Worm (Caenorhabditis elegans) whole organism, L3 larva: ENCODE data around the gene viro-2.

Experiments used
- R02D3.7 ChIP-seq: fragments of 150-350 bp; optimal IDR thresholded peaks from 2 replicates; lab custom pipeline; 2014; ENCODE audit warnings: missing biosample characterization, missing genetic modification characterization
- ZK546.5 ChIP-seq: sonication (generic microtip); optimal IDR thresholded peaks from 2 replicates; lab custom pipeline; 2017; ENCODE audit warnings: missing biosample characterization, missing genetic modification characterization
- aly-2 ChIP-seq: fragments of 150-350 bp; optimal IDR thresholded peaks from 2 replicates; lab custom pipeline; 2014; ENCODE audit warnings: missing biosample characterization, missing genetic modification characterization
- ama-1 ChIP-seq: fragments of 150-350 bp; optimal IDR thresholded peaks from 2 replicates; lab custom pipeline; 2018
- ceh-16 ChIP-seq: sonication (generic microtip); optimal IDR thresholded peaks from 2 replicates; lab custom pipeline; 2017; ENCODE audit warnings: missing biosample characterization, missing genetic modification characterization
- ceh-28 ChIP-seq: fragments of 150-350 bp; optimal IDR thresholded peaks from 2 replicates; lab custom pipeline; 2014; ENCODE audit warnings: missing biosample characterization, missing genetic modification reagents, missing genetic modification characterization
- ceh-82 ChIP-seq: fragments of 150-350 bp; optimal IDR thresholded peaks from 2 replicates; lab custom pipeline; 2014; ENCODE audit warnings: missing biosample characterization, missing genetic modification characterization
- ceh-9 ChIP-seq: sonication (generic microtip); optimal IDR thresholded peaks from 2 replicates; lab custom pipeline; 2018; ENCODE audit warnings: missing biosample characterization, missing genetic modification characterization
- daf-12 ChIP-seq: fragments of 150-350 bp; optimal IDR thresholded peaks from 2 replicates; lab custom pipeline; 2014; ENCODE audit warnings: missing biosample characterization, missing genetic modification reagents, missing genetic modification characterization
- egl-27 ChIP-seq: sonication (generic microtip); optimal IDR thresholded peaks from 4 replicates; lab custom pipeline; 2017; ENCODE audit warnings: missing biosample characterization, missing genetic modification reagents, missing genetic modification characterization
- egl-5 ChIP-seq: fragments of 150-350 bp; optimal IDR thresholded peaks from 2 replicates; lab custom pipeline; 2017; ENCODE audit warnings: missing biosample characterization, missing genetic modification reagents, missing genetic modification characterization, inconsistent platforms
- elt-1 ChIP-seq: fragments of 150-350 bp; optimal IDR thresholded peaks from 2 replicates; lab custom pipeline; 2014; ENCODE audit warnings: missing biosample characterization, missing genetic modification characterization
- elt-2 ChIP-seq: sonication (generic microtip); optimal IDR thresholded peaks from 2 replicates; lab custom pipeline; 2016; ENCODE audit warnings: missing genetic modification reagents, mild to moderate bottlenecking, missing genetic modification characterization, missing compliant biosample characterization
- elt-3 ChIP-seq, 3 experiments: fragments of 150-350 bp in 1 of 3; sonication (generic microtip) in 2 of 3; optimal IDR thresholded peaks; 2 replicates in 2 of 3; 4 replicates in 1 of 3; lab custom pipeline; 2014 to 2017; ENCODE audit warnings: missing biosample characterization in 3 of 3, missing genetic modification characterization in 3 of 3
- eor-1 ChIP-seq, 2 experiments: fragments of 150-350 bp; optimal IDR thresholded peaks; 2 replicates each; lab custom pipeline; 2014 to 2018; ENCODE audit warnings: missing biosample characterization in 2 of 2, missing genetic modification characterization in 2 of 2
- fkh-10 ChIP-seq: sonication (generic microtip); optimal IDR thresholded peaks from 2 replicates; lab custom pipeline; 2017; ENCODE audit warnings: missing biosample characterization, missing genetic modification reagents, missing genetic modification characterization
- fkh-2 ChIP-seq: fragments of 150-350 bp; optimal IDR thresholded peaks from 2 replicates; lab custom pipeline; 2014; ENCODE audit warnings: missing biosample characterization, missing genetic modification reagents, missing genetic modification characterization
- fos-1 ChIP-seq: fragments of 150-350 bp; optimal IDR thresholded peaks from 2 replicates; lab custom pipeline; 2014; ENCODE audit warnings: missing biosample characterization, missing genetic modification characterization
- hmg-11 ChIP-seq: sonication (generic microtip); optimal IDR thresholded peaks from 2 replicates; lab custom pipeline; 2016; ENCODE audit warnings: missing genetic modification characterization, missing compliant biosample characterization
- jun-1 ChIP-seq: fragments of 150-350 bp; optimal IDR thresholded peaks from 2 replicates; lab custom pipeline; 2014; ENCODE audit warnings: missing biosample characterization, missing genetic modification reagents, missing genetic modification characterization
- lin-15B ChIP-seq: fragments of 150-350 bp; optimal IDR thresholded peaks from 2 replicates; lab custom pipeline; 2014; ENCODE audit warnings: missing biosample characterization, missing genetic modification characterization
- lin-39 ChIP-seq: fragments of 150-350 bp; optimal IDR thresholded peaks from 2 replicates; lab custom pipeline; 2018; ENCODE audit warnings: missing biosample characterization, missing genetic modification reagents, missing genetic modification characterization
- lsy-12 ChIP-seq: sonication (generic microtip); optimal IDR thresholded peaks from 2 replicates; lab custom pipeline; 2016; ENCODE audit warnings: mild to moderate bottlenecking, missing genetic modification characterization, missing compliant biosample characterization
- mdl-1 ChIP-seq: fragments of 150-350 bp; optimal IDR thresholded peaks from 2 replicates; lab custom pipeline; 2014; ENCODE audit warnings: missing biosample characterization, missing genetic modification characterization
- mml-1 ChIP-seq: fragments of 150-350 bp; sonication (generic microtip); optimal IDR thresholded peaks from 3 replicates; lab custom pipeline; 2014; ENCODE audit warnings: missing biosample characterization, missing genetic modification characterization
- nfya-1 ChIP-seq: sonication (generic microtip); optimal IDR thresholded peaks from 2 replicates; lab custom pipeline; 2017; ENCODE audit warnings: missing genetic modification characterization, mild to moderate bottlenecking, missing compliant biosample characterization, antibody characterized with exemption, moderate library complexity; ENCODE audit not compliant: insufficient read depth
- nhr-11 ChIP-seq: fragments of 150-350 bp; optimal IDR thresholded peaks from 2 replicates; lab custom pipeline; 2014; ENCODE audit warnings: missing biosample characterization, missing genetic modification characterization
- nhr-12 ChIP-seq: fragments of 150-350 bp; optimal IDR thresholded peaks from 2 replicates; lab custom pipeline; 2014; ENCODE audit warnings: missing biosample characterization, missing genetic modification characterization
- nhr-23 ChIP-seq: fragments of 150-350 bp; optimal IDR thresholded peaks from 2 replicates; lab custom pipeline; 2014; ENCODE audit warnings: missing biosample characterization, missing genetic modification reagents, missing genetic modification characterization
- nhr-237 ChIP-seq: fragments of 150-350 bp; optimal IDR thresholded peaks from 2 replicates; lab custom pipeline; 2014; ENCODE audit warnings: missing biosample characterization, missing genetic modification characterization
- nhr-25 ChIP-seq: sonication (generic microtip); optimal IDR thresholded peaks from 2 replicates; lab custom pipeline; 2017; ENCODE audit warnings: missing biosample characterization, missing genetic modification characterization
- nhr-28 ChIP-seq: fragments of 150-350 bp; optimal IDR thresholded peaks from 2 replicates; lab custom pipeline; 2014; ENCODE audit warnings: missing biosample characterization, missing genetic modification characterization
- nhr-43 ChIP-seq: sonication (generic microtip); optimal IDR thresholded peaks from 2 replicates; lab custom pipeline; 2016; ENCODE audit warnings: mild to moderate bottlenecking, missing genetic modification characterization, missing compliant biosample characterization; ENCODE audit not compliant: poor library complexity, severe bottlenecking
- nhr-67 ChIP-seq: fragments of 150-350 bp; optimal IDR thresholded peaks from 2 replicates; lab custom pipeline; 2014; ENCODE audit warnings: missing biosample characterization, missing genetic modification characterization
- nhr-76 ChIP-seq: fragments of 150-350 bp; sonication (generic microtip); optimal IDR thresholded peaks from 5 replicates; lab custom pipeline; 2014; ENCODE audit warnings: missing biosample characterization, missing genetic modification characterization
- nhr-77 ChIP-seq: fragments of 150-350 bp; optimal IDR thresholded peaks from 2 replicates; lab custom pipeline; 2014; ENCODE audit warnings: missing biosample characterization, missing genetic modification characterization
- pha-4 ChIP-seq: fragments of 150-350 bp; optimal IDR thresholded peaks from 2 replicates; lab custom pipeline; 2014; ENCODE audit warnings: missing biosample characterization, missing genetic modification reagents, missing genetic modification characterization
- pqm-1 ChIP-seq: fragments of 150-350 bp; optimal IDR thresholded peaks from 2 replicates; lab custom pipeline; 2017; ENCODE audit warnings: missing biosample characterization, missing genetic modification characterization, inconsistent platforms
- sea-2 ChIP-seq: fragments of 150-350 bp; sonication (generic microtip); optimal IDR thresholded peaks from 4 replicates; lab custom pipeline; 2014; ENCODE audit warnings: missing biosample characterization, missing genetic modification reagents, missing genetic modification characterization
- skn-1 ChIP-seq: fragments of 150-350 bp; optimal IDR thresholded peaks from 2 replicates; lab custom pipeline; 2014; ENCODE audit warnings: missing biosample characterization, missing genetic modification characterization
- snpc-4 ChIP-seq: fragments of 150-350 bp; optimal IDR thresholded peaks from 2 replicates; lab custom pipeline; 2014; ENCODE audit warnings: missing biosample characterization, missing genetic modification characterization
- tbx-2 ChIP-seq: sonication (generic microtip); optimal IDR thresholded peaks from 2 replicates; lab custom pipeline; 2016; ENCODE audit warnings: mild to moderate bottlenecking, missing genetic modification characterization, missing compliant biosample characterization
- unc-39 ChIP-seq: sonication (generic microtip); optimal IDR thresholded peaks from 4 replicates; lab custom pipeline; 2017; ENCODE audit warnings: missing biosample characterization, missing genetic modification characterization
- unc-62 ChIP-seq: fragments of 150-350 bp; sonication (generic microtip); optimal IDR thresholded peaks from 4 replicates; lab custom pipeline; 2014; ENCODE audit warnings: missing biosample characterization, missing genetic modification reagents, missing genetic modification characterization
- zag-1 ChIP-seq: fragments of 150-350 bp; optimal IDR thresholded peaks from 2 replicates; lab custom pipeline; 2014; ENCODE audit warnings: missing biosample characterization, missing genetic modification characterization
- ztf-11 ChIP-seq: fragments of 150-350 bp; optimal IDR thresholded peaks from 2 replicates; lab custom pipeline; 2014; ENCODE audit warnings: missing biosample characterization, missing genetic modification characterization
- ztf-4 ChIP-seq: fragments of 150-350 bp; optimal IDR thresholded peaks from 2 replicates; lab custom pipeline; 2014; ENCODE audit warnings: missing biosample characterization, missing genetic modification characterization

viro-2 gene

ce11 chrIII:7112285-7112684, 16.4 kb upstream of the viro-2 start:
- no peak for TF ChIP-seq ZK546.5 (tag; lab: Kevin White, UChicago)

- TF ChIP-seq lsy-12 (tag; lab: Kevin White, UChicago): no peak
- TF ChIP-seq nhr-11 (tag; lab: Kevin White, UChicago): peak; percentile 77
These were observed 13.7 kb upstream of the viro-2 start, which contains the start of gene nhr-10 for ce11 chrIII:7114952-7115488. Gene nhr-10 (minus strand): TSS chrIII:7115438.

- TF ChIP-seq elt-3 (tag; optimal IDR thresholded peaks at IDR 0.05; lab: Kevin White, UChicago): no peak
- TF ChIP-seq nhr-12 (tag; lab: Kevin White, UChicago): no peak
- TF ChIP-seq nhr-28: no peak
- TF ChIP-seq fos-1 (tag; lab: Kevin White, UChicago): no peak
- TF ChIP-seq ztf-4 (tag; lab: Kevin White, UChicago): no peak
- no peak for TF ChIP-seq aly-2
- peak; percentile 87 for TF ChIP-seq egl-27 (tag; lab: Kevin White, UChicago)
- TF ChIP-seq daf-12: no peak
- peak; percentile 41 for TF ChIP-seq ceh-28 (tag; lab: Kevin White, UChicago)
- TF ChIP-seq lsy-12 (tag; lab: Kevin White, UChicago): peak; percentile 3
- TF ChIP-seq ztf-11 (tag; lab: Kevin White, UChicago): no peak
- no peak for TF ChIP-seq fkh-10 (GFP tag; lab: Kevin White, UChicago)
- TF ChIP-seq skn-1 (tag; lab: Kevin White, UChicago): peak; percentile 71
- TF ChIP-seq nhr-43 (tag; lab: Kevin White, UChicago): peak; percentile 59
- no peak for TF ChIP-seq eor-1 (tag; optimal IDR thresholded peaks at IDR 0.05; lab: Kevin White, UChicago)
- TF ChIP-seq lin-39 (tag; lab: Kevin White, UChicago): no peak
- peak; percentile 74 for TF ChIP-seq pqm-1 (tag; lab: Kevin White, UChicago)
- TF ChIP-seq ceh-16 (tag; lab: Kevin White, UChicago): no peak
- TF ChIP-seq ceh-82 (tag; lab: Kevin White, UChicago): no peak
- TF ChIP-seq sea-2 (GFP tag; lab: Kevin White, UChicago): no peak
- TF ChIP-seq nhr-67 (tag; lab: Kevin White, UChicago): no peak
- TF ChIP-seq jun-1 (tag; lab: Kevin White, UChicago): peak; percentile 76
- peak; percentile 89 for TF ChIP-seq pha-4
- no peak for TF ChIP-seq ZK546.5 (tag; lab: Kevin White, UChicago)
- TF ChIP-seq hmg-11 (tag; lab: Kevin White, UChicago): peak; percentile 28
- TF ChIP-seq ceh-9: no peak
- no peak for TF ChIP-seq mml-1
- TF ChIP-seq tbx-2 (tag; lab: Kevin White, UChicago): no peak
- TF ChIP-seq mdl-1 (tag; lab: Kevin White, UChicago): peak; percentile 22
- TF ChIP-seq fkh-2 (tag; lab: Kevin White, UChicago): no peak
- peak; percentile 25 for TF ChIP-seq lin-15B (tag; lab: Kevin White, UChicago)
- TF ChIP-seq nhr-237 (tag; lab: Kevin White, UChicago): no peak
- TF ChIP-seq snpc-4 (tag; lab: Kevin White, UChicago): peak; percentile 45
- no peak for TF ChIP-seq nhr-11 (tag; lab: Kevin White, UChicago)
- TF ChIP-seq nfya-1 (tag; lab: Kevin White, UChicago): peak; percentile 73
- TF ChIP-seq zag-1: no peak
- no peak for TF ChIP-seq nhr-77
- TF ChIP-seq nhr-23 (tag; lab: Kevin White, UChicago): peak; percentile 62
- TF ChIP-seq ama-1: no peak
- no peak for TF ChIP-seq unc-39
- no peak for TF ChIP-seq unc-62 (GFP tag; lab: Kevin White, UChicago)
- TF ChIP-seq nhr-25 (tag; lab: Kevin White, UChicago): peak; percentile 85
- TF ChIP-seq elt-2: peak; percentile 68
- no peak for TF ChIP-seq nhr-76 (tag; lab: Kevin White, UChicago)
- TF ChIP-seq elt-1 (tag; lab: Kevin White, UChicago): peak; percentile 45
- no peak for TF ChIP-seq egl-5
- TF ChIP-seq R02D3.7: no peak
- TF ChIP-seq, all 47 proteins: peak for 17
These were observed 12.0 kb upstream of the viro-2 start for ce11 chrIII:7116615-7117252.
